Worm (Caenorhabditis elegans): ENCODE results near the gene Y51H7C.7.

Y51H7C.7 gene

DNA sequence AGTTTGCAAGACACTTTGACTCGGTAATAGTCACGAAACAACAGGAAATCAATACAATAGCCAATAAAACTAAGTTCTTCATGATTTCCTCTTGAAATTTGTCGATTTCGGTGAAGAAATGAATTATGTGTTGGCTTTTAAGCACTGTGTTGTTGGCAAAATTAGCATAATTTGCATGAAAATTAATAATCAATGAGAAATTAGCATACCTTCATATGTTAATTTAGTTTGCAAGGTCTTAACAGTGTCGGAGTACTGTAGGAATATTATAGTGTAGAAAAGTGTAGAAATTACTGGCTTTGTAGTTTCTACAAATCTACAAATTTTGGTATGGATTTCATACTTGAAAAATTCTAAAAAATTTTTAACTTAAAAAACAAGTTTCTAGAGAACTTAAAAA lies 20.8 kb upstream of the Y51H7C.7 start, which contains the start of gene F54D12.9:
Gene F54D12.9 (minus strand): TSS at position 101 of the 400 bp plus-strand sequence.
- TF ChIP-seq elt-2 (tag; optimal IDR thresholded peaks at IDR 0.05) (no peak), hmg-11 (tag; optimal IDR thresholded peaks at IDR 0.05) (no peak)

DNA sequence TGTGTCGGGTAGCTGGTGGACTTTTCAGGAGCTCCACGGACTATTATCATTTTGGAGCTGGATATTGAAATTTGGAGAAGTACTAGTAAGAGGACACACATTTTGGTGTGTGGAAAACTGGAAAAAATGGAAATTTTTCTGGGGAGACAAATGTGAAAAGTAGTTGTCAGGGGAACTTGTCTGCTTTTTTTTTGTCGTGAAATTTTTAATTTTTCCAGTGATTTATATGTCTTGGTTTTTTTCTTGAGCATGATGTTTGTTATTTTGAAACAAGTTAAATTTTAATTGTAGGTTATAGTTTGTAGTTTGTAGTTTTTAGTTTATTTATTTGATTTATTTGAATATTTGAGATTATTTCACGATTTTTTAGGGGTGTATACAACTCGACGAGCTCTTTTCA lies 17.1 kb upstream of the Y51H7C.7 start, which contains the start of gene F54D12.7:
Gene F54D12.7 (minus strand): TSS at position 101 of the 400 bp plus-strand sequence.
- no peak for TF ChIP-seq nhr-28 (tag; optimal IDR thresholded peaks at IDR 0.05)
- TF ChIP-seq sea-2 (GFP tag; optimal IDR thresholded peaks at IDR 0.05), result no peak

- TF ChIP-seq hmg-11 (tag; optimal IDR thresholded peaks at IDR 0.05) (no peak), nfya-1 (tag; optimal IDR thresholded peaks at IDR 0.05; ENCODE audit: insufficient read depth) (no peak), nhr-11 (tag; optimal IDR thresholded peaks at IDR 0.05) (no peak), jun-1 (tag; optimal IDR thresholded peaks at IDR 0.05) (peak; percentile 11), pqm-1 (tag; optimal IDR thresholded peaks at IDR 0.05) (peak; percentile 70), lin-15B (tag; optimal IDR thresholded peaks at IDR 0.05) (no peak), lsy-12 (tag; optimal IDR thresholded peaks at IDR 0.05) (no peak), elt-2 (tag; optimal IDR thresholded peaks at IDR 0.05) (peak; percentile 92)
These were observed 15.9 kb upstream of the Y51H7C.7 start, which contains the start of gene aat-7 for ce11 chrII:1386478-1386877. Gene aat-7 (plus strand): TSS chrII:1386870.

ce11 chrII:1397703-1398102 lies 4.7 kb upstream of the Y51H7C.7 start, which contains the start of gene F54D12.8:
Gene F54D12.8 (minus strand): TSS chrII:1398038.
- TF ChIP-seq snpc-4 (tag; optimal IDR thresholded peaks at IDR 0.05) (no peak), skn-1 (tag; optimal IDR thresholded peaks at IDR 0.05) (no peak), elt-3 (tag; optimal IDR thresholded peaks at IDR 0.05) (no peak), ceh-9 (tag; optimal IDR thresholded peaks at IDR 0.05) (no peak), eor-1 (tag; optimal IDR thresholded peaks at IDR 0.05) (no peak), lin-39 (tag; optimal IDR thresholded peaks at IDR 0.05) (no peak), nhr-237 (tag; optimal IDR thresholded peaks at IDR 0.05) (no peak), nhr-11 (tag; optimal IDR thresholded peaks at IDR 0.05) (no peak), unc-62 (GFP tag; optimal IDR thresholded peaks at IDR 0.05) (no peak), fkh-2 (tag; optimal IDR thresholded peaks at IDR 0.05) (no peak), jun-1 (tag; optimal IDR thresholded peaks at IDR 0.05) (no peak), ceh-28 (tag; optimal IDR thresholded peaks at IDR 0.05) (no peak), nhr-12 (tag; optimal IDR thresholded peaks at IDR 0.05) (no peak), nhr-23 (tag; optimal IDR thresholded peaks at IDR 0.05) (no peak), nhr-67 (tag; optimal IDR thresholded peaks at IDR 0.05) (no peak), lin-15B (tag; optimal IDR thresholded peaks at IDR 0.05) (no peak)

DNA sequence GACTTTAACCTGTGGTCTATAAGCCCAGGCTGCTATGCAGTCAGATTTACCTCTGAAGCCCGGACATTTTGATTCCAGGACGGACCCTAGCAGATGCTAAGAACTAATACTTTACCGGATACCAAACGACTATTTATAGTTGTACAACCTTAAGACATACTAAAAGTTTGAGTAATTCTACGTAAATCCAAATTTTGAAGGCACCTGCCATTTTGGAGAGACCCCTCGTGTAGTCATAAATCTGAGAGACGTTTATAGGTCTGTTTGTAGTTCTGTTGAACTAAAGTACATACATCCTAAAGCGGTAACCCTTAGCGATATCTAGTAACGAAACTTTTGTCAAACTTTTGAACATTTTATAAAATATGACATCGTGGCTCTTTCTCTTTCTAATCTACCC lies 4.0 kb upstream of the Y51H7C.7 start, which contains the start of gene F54D12.2:
Gene F54D12.2 (plus strand): TSS at position 301 of the 400 bp plus-strand sequence.
- TF ChIP-seq jun-1 (tag; optimal IDR thresholded peaks at IDR 0.05) (no peak), ceh-28 (tag; optimal IDR thresholded peaks at IDR 0.05) (no peak), nhr-23 (tag; optimal IDR thresholded peaks at IDR 0.05) (no peak), ama-1 (optimal IDR thresholded peaks at IDR 0.05) (no peak), mml-1 (tag; optimal IDR thresholded peaks at IDR 0.05) (no peak), ceh-16 (tag; optimal IDR thresholded peaks at IDR 0.05) (no peak), zag-1 (tag; optimal IDR thresholded peaks at IDR 0.05) (no peak), unc-62 (GFP tag; optimal IDR thresholded peaks at IDR 0.05) (no peak), nhr-67 (tag; optimal IDR thresholded peaks at IDR 0.05) (no peak), elt-1 (tag; optimal IDR thresholded peaks at IDR 0.05) (no peak), ztf-11 (tag; optimal IDR thresholded peaks at IDR 0.05) (no peak), elt-2 (tag; optimal IDR thresholded peaks at IDR 0.05) (no peak), lin-15B (tag; optimal IDR thresholded peaks at IDR 0.05) (no peak), fkh-2 (tag; optimal IDR thresholded peaks at IDR 0.05) (no peak), fkh-10 (GFP tag; optimal IDR thresholded peaks at IDR 0.05) (no peak), ceh-9 (tag; optimal IDR thresholded peaks at IDR 0.05) (no peak), nhr-76 (tag; optimal IDR thresholded peaks at IDR 0.05) (no peak), sea-2 (GFP tag; optimal IDR thresholded peaks at IDR 0.05) (no peak), nhr-25 (tag; optimal IDR thresholded peaks at IDR 0.05) (no peak), ztf-4 (tag; optimal IDR thresholded peaks at IDR 0.05) (no peak)

DNA sequence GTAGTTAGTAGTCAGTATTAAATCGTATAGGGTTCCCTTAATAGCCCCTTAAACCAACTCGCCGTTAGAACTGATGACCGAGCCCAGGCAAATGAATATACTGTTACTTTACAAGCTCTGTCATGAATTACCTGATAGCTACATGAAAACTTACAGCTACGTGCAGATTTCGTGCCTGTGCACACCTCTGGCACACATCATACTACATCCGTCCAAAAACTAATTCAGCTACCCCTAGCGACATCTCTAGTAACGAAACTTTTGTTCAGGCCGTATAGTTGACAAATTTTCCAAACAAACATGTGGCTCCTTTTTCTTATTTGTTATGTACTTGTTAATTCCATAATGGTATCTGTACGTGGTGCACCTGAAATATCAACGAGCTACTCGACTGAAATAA lies 2.3 kb upstream of the Y51H7C.7 start, which contains the start of gene F54D12.1:
Gene F54D12.1 (plus strand): TSS at position 301 of the 400 bp plus-strand sequence.
- TF ChIP-seq egl-27 (tag; optimal IDR thresholded peaks at IDR 0.05), result no peak
- no peak for TF ChIP-seq elt-2 (tag; optimal IDR thresholded peaks at IDR 0.05)
- TF ChIP-seq ZK546.5 (tag; optimal IDR thresholded peaks at IDR 0.05), result no peak
- no peak for TF ChIP-seq skn-1 (tag; optimal IDR thresholded peaks at IDR 0.05)

Measured in whole organism, L3 larva.